Worm (Caenorhabditis elegans): ENCODE results near the gene F40B5.2.

DNA sequence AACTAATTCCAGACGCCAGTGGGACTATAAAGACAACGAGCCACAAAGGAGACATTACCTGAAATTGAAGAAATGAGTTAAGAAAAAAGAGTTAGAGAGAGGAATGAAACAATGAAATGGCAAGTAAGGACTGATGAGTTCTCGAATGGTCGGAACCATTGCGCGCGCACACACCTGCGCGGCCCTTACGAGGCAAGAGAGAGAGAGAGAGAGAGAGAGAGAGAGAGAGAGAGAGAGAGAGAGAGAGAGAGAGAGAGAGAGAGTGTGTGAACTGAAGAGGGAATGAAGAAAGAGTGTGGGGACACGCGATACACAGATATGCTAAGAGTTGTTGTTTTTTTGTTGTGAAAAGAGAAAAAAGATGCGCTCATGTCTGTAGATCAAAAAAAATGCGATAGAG lies 41.3 kb upstream of the F40B5.2 start, which contains the start of gene R09F10.8:
- no peak for TF ChIP-seq W03F9.2 (tag; optimal IDR thresholded peaks at IDR 0.05)
- TF ChIP-seq dao-5 (tag; optimal IDR thresholded peaks at IDR 0.05) = no peak
